Worm (Caenorhabditis elegans): ENCODE measurements around the gene pygo-1.

DNA sequence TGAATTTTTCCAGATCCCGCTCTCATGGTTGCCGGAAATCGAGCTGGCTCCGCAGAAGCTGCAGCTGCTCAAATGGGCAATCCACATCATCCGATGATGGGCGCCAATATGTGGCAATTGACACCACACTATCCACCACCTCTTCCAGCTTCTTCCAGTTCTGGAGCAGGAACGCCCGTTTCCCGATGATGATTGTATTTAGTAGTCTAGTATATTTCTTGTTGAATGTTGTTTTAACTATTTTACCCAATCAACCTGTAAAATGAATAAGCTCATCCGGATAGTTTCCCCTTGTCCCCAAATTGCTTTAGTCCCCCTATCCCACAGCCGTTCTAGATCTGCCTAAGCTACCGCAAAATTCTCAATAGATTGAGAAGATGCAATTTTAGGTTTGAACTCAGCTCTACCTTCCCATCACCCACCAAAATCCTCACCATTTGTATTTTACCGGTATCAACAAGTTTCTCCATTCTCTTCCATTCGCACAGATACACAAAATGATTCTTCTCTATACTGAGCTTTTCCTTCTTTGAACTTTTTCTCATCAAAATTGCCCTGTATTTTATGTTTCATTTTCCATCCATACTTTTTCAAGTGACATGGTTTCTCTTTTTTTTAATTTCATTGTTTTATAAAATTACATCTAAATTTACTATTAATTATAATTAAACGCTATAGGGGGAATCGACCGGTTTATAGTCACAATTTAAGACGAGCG lies 3.3 kb downstream of the pygo-1 start:
- TF ChIP-seq ceh-16 (tag; optimal IDR thresholded peaks at IDR 0.05) (no peak), nhr-11 (tag; optimal IDR thresholded peaks at IDR 0.05) (no peak), elt-3 (tag; optimal IDR thresholded peaks at IDR 0.05) (no peak), ztf-11 (tag; optimal IDR thresholded peaks at IDR 0.05) (no peak), pqm-1 (tag; optimal IDR thresholded peaks at IDR 0.05) (no peak), unc-62 (GFP tag; optimal IDR thresholded peaks at IDR 0.05) (no peak), eor-1 (tag; optimal IDR thresholded peaks at IDR 0.05) (no peak), zag-1 (tag; optimal IDR thresholded peaks at IDR 0.05) (no peak), nhr-12 (tag; optimal IDR thresholded peaks at IDR 0.05) (no peak), daf-12 (tag; optimal IDR thresholded peaks at IDR 0.05) (no peak), snpc-4 (tag; optimal IDR thresholded peaks at IDR 0.05) (no peak), elt-1 (tag; optimal IDR thresholded peaks at IDR 0.05) (no peak), nhr-77 (tag; optimal IDR thresholded peaks at IDR 0.05) (no peak), tbx-2 (tag; optimal IDR thresholded peaks at IDR 0.05) (no peak)
